Worm (Caenorhabditis elegans): ENCODE measurements around the gene F44E2.7.

DNA sequence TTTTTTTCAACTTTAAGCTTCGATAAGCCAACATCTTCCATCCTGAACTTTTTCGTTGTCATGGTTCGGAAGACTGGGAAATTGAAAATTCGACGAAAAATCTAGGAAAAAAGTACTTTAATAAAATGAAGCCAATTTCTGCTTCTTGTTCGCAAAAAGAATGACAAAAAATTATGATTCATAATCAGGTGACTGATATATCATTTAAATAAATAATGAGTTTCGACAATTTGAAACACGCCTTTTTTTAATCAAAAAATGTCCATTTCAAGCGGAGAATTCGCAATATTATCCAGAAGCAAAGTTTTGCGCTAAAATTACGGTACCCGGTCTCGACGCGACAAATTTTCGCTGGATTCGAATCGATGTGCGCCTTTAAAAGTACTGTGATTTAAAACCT is 3.2 kb downstream of the F44E2.7 start, which contains the start of gene F44E2.6:
- no peak for TF ChIP-seq nhr-237 (tag; optimal IDR thresholded peaks at IDR 0.05)
- TF ChIP-seq egl-27 (tag; optimal IDR thresholded peaks at IDR 0.05), result no peak
- TF ChIP-seq Y5F2A.4 (GFP tag; optimal IDR thresholded peaks at IDR 0.05), result no peak
- TF ChIP-seq dmd-8 (GFP tag; IDR thresholded peaks at IDR 0.05), result no peak
- no peak for TF ChIP-seq ceh-44 (GFP tag; IDR thresholded peaks at IDR 0.05)

All from whole organism, L4 larva.